Fruit fly (Drosophila melanogaster): Measurements from ENCODE around the gene CG13705.

Gene CG13705

DNA sequence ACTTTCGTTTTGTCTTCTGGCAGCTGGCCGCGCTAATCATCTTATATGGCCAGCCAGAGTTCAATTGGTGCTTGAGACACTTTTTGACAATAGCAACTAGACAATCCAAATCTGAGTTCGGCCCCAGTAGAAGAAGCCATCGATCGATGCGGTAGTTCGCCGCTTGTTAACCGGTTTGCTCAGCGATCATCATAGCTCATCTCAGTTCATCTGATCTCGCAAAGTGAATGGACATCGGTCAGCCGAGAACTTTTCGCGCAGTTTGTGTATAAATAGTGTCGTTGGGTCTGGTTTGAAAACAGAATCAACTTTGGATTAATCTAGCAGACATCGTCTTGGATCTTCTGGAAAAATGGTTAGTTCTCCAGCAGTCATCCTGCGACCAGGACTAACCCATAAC, at the start of gene CG13705:
CG13705 (plus strand) TSS at position 301 of the 400 bp plus-strand sequence.
- TF ChIP-seq CG12768 (GFP tag; optimal IDR thresholded peaks at IDR 0.05) (no peak), tj (GFP tag; optimal IDR thresholded peaks at IDR 0.05) (no peak), CG33017 (tag; optimal IDR thresholded peaks at IDR 0.05) (no peak), CG7101 (tag; optimal IDR thresholded peaks at IDR 0.05) (no peak), toe (GFP tag; optimal IDR thresholded peaks at IDR 0.05) (no peak), bab1 (GFP tag; optimal IDR thresholded peaks at IDR 0.05) (no peak), CG1620 (GFP tag; optimal IDR thresholded peaks at IDR 0.05) (no peak), pad (GFP tag; optimal IDR thresholded peaks at IDR 0.05) (no peak), CG5204 (GFP tag; optimal IDR thresholded peaks at IDR 0.05) (no peak), cnc (optimal IDR thresholded peaks at IDR 0.05) (no peak), Crg-1 (GFP tag; optimal IDR thresholded peaks at IDR 0.05) (no peak), CG14711 (tag; optimal IDR thresholded peaks at IDR 0.05) (no peak), ovo (GFP tag; optimal IDR thresholded peaks at IDR 0.05) (no peak)

DNA sequence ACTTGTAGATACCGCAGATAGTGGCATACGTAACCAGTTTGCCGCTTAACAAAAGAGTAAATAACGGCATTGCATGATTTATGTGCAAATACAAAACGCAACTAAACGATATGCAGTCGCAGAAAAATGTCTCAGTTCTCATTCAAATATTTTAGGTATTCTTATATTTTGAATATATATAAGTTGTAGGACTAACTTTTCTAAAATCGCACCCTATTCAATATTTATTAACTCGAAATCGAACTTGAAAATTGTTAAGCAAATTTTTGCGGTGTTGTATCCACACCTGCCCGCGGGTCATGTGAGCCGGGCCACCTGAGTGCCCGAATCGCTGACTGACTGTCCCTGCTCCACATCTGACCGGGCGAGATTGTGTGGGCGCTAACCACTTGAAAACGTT, 48.6 kb upstream of the CG13705 start:
- TF ChIP-seq Mnt (GFP tag; optimal IDR thresholded peaks at IDR 0.05) (no peak), CG33017 (tag; optimal IDR thresholded peaks at IDR 0.05) (no peak), tj (GFP tag; optimal IDR thresholded peaks at IDR 0.05) (no peak)

DNA sequence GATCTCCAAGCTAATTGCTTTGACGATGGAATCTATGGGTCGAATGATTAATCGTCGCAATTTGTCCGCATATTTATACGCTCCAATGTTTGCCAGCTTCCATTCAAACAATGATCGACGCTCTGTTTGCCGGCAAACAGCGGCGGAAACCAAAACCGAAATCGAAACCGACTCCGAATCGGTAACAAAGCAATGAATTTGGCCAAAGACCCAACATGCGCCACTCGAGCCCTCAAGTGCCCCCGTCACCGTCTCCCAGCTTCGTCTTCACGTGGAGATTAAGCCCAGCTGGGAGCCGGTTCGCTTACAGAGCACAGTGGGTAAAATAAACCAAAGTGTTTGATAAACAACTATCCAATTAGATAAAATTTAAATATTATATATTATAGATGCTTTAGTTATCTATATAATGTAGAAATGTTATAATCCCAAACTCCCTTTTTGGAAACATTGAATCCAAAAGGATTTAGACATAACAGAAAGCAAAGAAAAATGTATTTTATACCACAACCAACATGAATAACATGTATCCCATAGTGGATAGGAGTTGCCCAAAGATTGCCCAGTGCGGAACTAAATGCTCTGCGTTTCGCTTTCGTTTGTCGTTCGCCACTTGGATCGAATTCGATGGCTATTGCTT, 44.1 kb upstream of the CG13705 start, which contains the start of gene CG32237:
CG32237 (minus strand) TSS at position 51 of the 640 bp plus-strand sequence.
- TF ChIP-seq kay (GFP tag; ENCODE audit: borderline replicate concordance) (no peak), toe (GFP tag; optimal IDR thresholded peaks at IDR 0.05) (no peak), cnc (optimal IDR thresholded peaks at IDR 0.05) (no peak)

DNA sequence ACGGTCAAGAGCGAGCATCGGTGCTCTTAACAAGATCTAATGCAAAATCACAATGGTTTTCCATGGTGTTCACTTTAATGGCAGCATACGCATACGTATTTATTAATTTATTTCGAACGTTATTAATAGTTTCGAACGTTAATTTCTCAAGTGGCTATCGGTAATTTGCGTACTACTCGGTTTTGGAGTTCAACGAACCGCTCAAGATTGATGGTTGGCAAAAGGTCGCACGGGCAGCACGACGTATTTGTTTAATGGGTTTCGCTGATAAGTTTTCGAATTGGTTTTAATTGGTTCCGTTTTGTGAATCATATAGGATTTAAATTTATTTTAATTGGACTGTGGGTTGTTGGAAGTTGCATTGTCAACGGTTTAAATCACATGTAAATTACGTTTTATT, 43.6 kb upstream of the CG13705 start:
- no peak for TF ChIP-seq CG5204 (GFP tag; optimal IDR thresholded peaks at IDR 0.05)
- TF ChIP-seq CG7045 (GFP tag; optimal IDR thresholded peaks at IDR 0.05) = no peak
- no peak for TF ChIP-seq CG12768 (GFP tag; optimal IDR thresholded peaks at IDR 0.05)
- TF ChIP-seq CG33017 (tag; optimal IDR thresholded peaks at IDR 0.05) = no peak
- no peak for TF ChIP-seq CG1620 (GFP tag; optimal IDR thresholded peaks at IDR 0.05)
- TF ChIP-seq kay (GFP tag; ENCODE audit: borderline replicate concordance) = no peak
- TF ChIP-seq toe (GFP tag; optimal IDR thresholded peaks at IDR 0.05) = no peak
- TF ChIP-seq ovo (GFP tag; optimal IDR thresholded peaks at IDR 0.05) = no peak
- TF ChIP-seq Hr96 (GFP tag; optimal IDR thresholded peaks at IDR 0.05) = no peak
- TF ChIP-seq Crg-1 (GFP tag; optimal IDR thresholded peaks at IDR 0.05) = no peak
- TF ChIP-seq cnc (optimal IDR thresholded peaks at IDR 0.05) = no peak
- TF ChIP-seq CG14711 (tag; optimal IDR thresholded peaks at IDR 0.05) = no peak
- no peak for TF ChIP-seq Clk (GFP tag; optimal IDR thresholded peaks at IDR 0.05)
- no peak for TF ChIP-seq cic (GFP tag; optimal IDR thresholded peaks at IDR 0.05)
- no peak for TF ChIP-seq Mnt (GFP tag; optimal IDR thresholded peaks at IDR 0.05)
- TF ChIP-seq pad (GFP tag; optimal IDR thresholded peaks at IDR 0.05) = no peak

DNA sequence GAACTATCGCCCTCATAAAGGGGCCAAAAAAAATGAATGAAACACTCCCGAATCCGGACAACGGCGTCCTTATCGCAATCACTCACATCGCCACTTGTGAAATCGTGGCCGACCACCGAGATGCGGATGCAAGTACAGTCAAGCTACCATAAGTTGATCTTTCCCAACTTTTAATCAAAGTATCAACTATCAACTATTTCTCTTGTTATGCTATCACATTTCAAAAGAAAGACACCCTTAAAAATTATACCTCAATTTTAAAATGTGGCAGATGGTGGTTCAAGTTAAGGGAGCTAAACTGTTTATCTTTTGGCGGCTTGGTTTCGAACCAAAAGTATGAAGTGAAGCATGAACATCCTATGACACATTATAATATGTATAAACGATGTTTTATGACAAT, 42.5 kb upstream of the CG13705 start:
- TF ChIP-seq bab1 (GFP tag; optimal IDR thresholded peaks at IDR 0.05) (no peak), Crg-1 (GFP tag; optimal IDR thresholded peaks at IDR 0.05) (no peak), CG1620 (GFP tag; optimal IDR thresholded peaks at IDR 0.05) (no peak), CG11617 (GFP tag; optimal IDR thresholded peaks at IDR 0.05) (no peak), kay (GFP tag; ENCODE audit: borderline replicate concordance) (no peak), CG5204 (GFP tag; optimal IDR thresholded peaks at IDR 0.05) (no peak), CG7045 (GFP tag; optimal IDR thresholded peaks at IDR 0.05) (no peak), cnc (optimal IDR thresholded peaks at IDR 0.05) (no peak), cic (GFP tag; optimal IDR thresholded peaks at IDR 0.05) (no peak), pad (GFP tag; optimal IDR thresholded peaks at IDR 0.05) (no peak), CG33017 (tag; optimal IDR thresholded peaks at IDR 0.05) (no peak), CG12768 (GFP tag; optimal IDR thresholded peaks at IDR 0.05) (no peak), ovo (GFP tag; optimal IDR thresholded peaks at IDR 0.05) (no peak), tj (GFP tag; optimal IDR thresholded peaks at IDR 0.05) (no peak), Mnt (GFP tag; optimal IDR thresholded peaks at IDR 0.05) (no peak), toe (GFP tag; optimal IDR thresholded peaks at IDR 0.05) (no peak), CG14711 (tag; optimal IDR thresholded peaks at IDR 0.05) (no peak), Clk (GFP tag; optimal IDR thresholded peaks at IDR 0.05) (no peak)

DNA sequence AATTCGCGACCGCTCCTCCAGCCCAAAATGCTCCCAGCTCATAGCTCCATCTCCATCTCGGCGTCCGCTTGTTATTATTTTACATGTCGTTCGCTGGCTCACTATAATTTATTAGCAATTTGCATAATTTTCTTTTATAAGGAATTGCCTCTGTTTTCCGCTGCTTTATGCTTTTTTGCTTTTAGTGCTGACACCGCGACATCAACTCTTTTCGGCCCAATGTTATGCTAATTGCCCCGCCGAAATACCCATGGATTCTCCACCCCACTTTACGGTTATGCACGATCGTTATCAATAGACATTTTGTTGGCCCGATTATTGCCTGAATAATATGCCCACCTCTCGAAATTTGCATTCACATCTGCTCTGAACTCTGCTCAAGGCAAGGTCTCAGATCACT, 41.5 kb upstream of the CG13705 start:
- TF ChIP-seq Hr96 (GFP tag; optimal IDR thresholded peaks at IDR 0.05) (no peak), CG7045 (GFP tag; optimal IDR thresholded peaks at IDR 0.05) (no peak), CG5204 (GFP tag; optimal IDR thresholded peaks at IDR 0.05) (no peak), tj (GFP tag; optimal IDR thresholded peaks at IDR 0.05) (no peak), cic (GFP tag; optimal IDR thresholded peaks at IDR 0.05) (no peak), Crg-1 (GFP tag; optimal IDR thresholded peaks at IDR 0.05) (no peak), cnc (optimal IDR thresholded peaks at IDR 0.05) (no peak), toe (GFP tag; optimal IDR thresholded peaks at IDR 0.05) (no peak)

DNA sequence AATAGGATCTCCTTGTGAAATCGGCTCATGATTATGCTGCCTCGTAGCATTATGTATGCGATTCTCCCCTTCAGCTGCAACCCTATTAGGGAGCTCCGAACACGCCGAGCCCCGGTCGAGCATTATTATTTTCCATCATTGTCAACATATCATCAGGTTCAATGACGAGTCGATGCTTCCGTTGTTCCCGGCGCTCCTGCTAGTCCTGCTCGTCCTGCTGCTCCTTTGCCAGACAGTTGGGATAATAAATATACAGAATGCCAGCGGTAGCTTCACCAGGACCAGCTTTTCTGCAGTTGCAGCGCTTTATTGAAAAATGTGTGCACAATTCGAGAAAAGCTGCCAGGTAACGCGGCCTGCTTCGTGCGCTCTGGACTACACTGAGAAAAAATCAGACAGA, 36.3 kb upstream of the CG13705 start, which contains the start of gene CG32235:
CG32235 (minus strand) TSS at position 101 of the 400 bp plus-strand sequence.
- no peak for TF ChIP-seq CG12768 (GFP tag; optimal IDR thresholded peaks at IDR 0.05)
- no peak for TF ChIP-seq cnc (optimal IDR thresholded peaks at IDR 0.05)
- TF ChIP-seq toe (GFP tag; optimal IDR thresholded peaks at IDR 0.05) = no peak
- TF ChIP-seq bab1 (GFP tag; optimal IDR thresholded peaks at IDR 0.05) = no peak
- no peak for TF ChIP-seq CG7101 (tag; optimal IDR thresholded peaks at IDR 0.05)
- no peak for TF ChIP-seq Mnt (GFP tag; optimal IDR thresholded peaks at IDR 0.05)
- TF ChIP-seq Clk (GFP tag; optimal IDR thresholded peaks at IDR 0.05) = no peak
- TF ChIP-seq Hr96 (GFP tag; optimal IDR thresholded peaks at IDR 0.05) = no peak
- no peak for TF ChIP-seq ovo (GFP tag; optimal IDR thresholded peaks at IDR 0.05)
- TF ChIP-seq tj (GFP tag; optimal IDR thresholded peaks at IDR 0.05) = no peak
- no peak for TF ChIP-seq Crg-1 (GFP tag; optimal IDR thresholded peaks at IDR 0.05)
- no peak for TF ChIP-seq kay (GFP tag; ENCODE audit: borderline replicate concordance)
- TF ChIP-seq CG7045 (GFP tag; optimal IDR thresholded peaks at IDR 0.05) = no peak
- TF ChIP-seq pad (GFP tag; optimal IDR thresholded peaks at IDR 0.05) = no peak
- TF ChIP-seq cic (GFP tag; optimal IDR thresholded peaks at IDR 0.05) = no peak
- TF ChIP-seq CG5204 (GFP tag; optimal IDR thresholded peaks at IDR 0.05) = no peak
